Fruit fly (Drosophila melanogaster) S2 (cell line): Measurements from ENCODE around the gene CG14659.

Experiments used
- CG8478 ChIP-seq: fragments of >200 bp; optimal IDR thresholded peaks from 2 replicates; lab custom pipeline; 2018
- CTCF ChIP-seq, 2 experiments: fragments of >200 bp; optimal IDR thresholded peaks; 2 replicates each; lab custom pipeline; 2018

dm6 chr3R:4878433-4878832 lies 47.3 kb upstream of the CG14659 start, which contains the start of gene laf:
- no peak for TF ChIP-seq CG8478
- no peak for TF ChIP-seq CTCF (optimal IDR thresholded peaks at IDR 0.05; lab: Kevin White, UChicago)
